Fruit fly (Drosophila melanogaster) whole organism, embryonic: ENCODE results near the gene D12.
A peak's percentile ranks its signal among the peaks of the same experiment; 100 is the strongest.

Source experiments
- B-H2 ChIP-seq: fragments of 200-800 bp; sonication (Bioruptor generic); optimal IDR thresholded peaks from 2 replicates; lab custom pipeline; 2018; ENCODE audit warnings: missing biosample characterization, mild to moderate bottlenecking, missing genetic modification characterization
- CG10565 ChIP-seq: fragments of 200-800 bp; sonication (Bioruptor generic); optimal IDR thresholded peaks from 3 replicates; lab custom pipeline; 2016; ENCODE audit warnings: missing biosample characterization, mild to moderate bottlenecking, missing genetic modification characterization
- CG12104 ChIP-seq: fragments of 200-800 bp; sonication (Bioruptor generic); optimal IDR thresholded peaks from 3 replicates; lab custom pipeline; 2016; ENCODE audit warnings: missing biosample characterization, missing genetic modification characterization
- CG14014 ChIP-seq: fragments of 200-800 bp; sonication (Bioruptor generic); IDR thresholded peaks from 2 replicates; pipeline ENCODE4 v1.3.6; 2022; ENCODE audit warnings: missing biosample characterization, missing genetic modification characterization
- CG15269 ChIP-seq: fragments of 200-800 bp; sonication (Bioruptor generic); optimal IDR thresholded peaks from 2 replicates; lab custom pipeline; 2018; ENCODE audit warnings: missing biosample characterization, mild to moderate bottlenecking, missing genetic modification characterization, moderate library complexity
- CG15601 ChIP-seq: fragments of 200-800 bp; sonication (Bioruptor generic); optimal IDR thresholded peaks from 3 replicates; lab custom pipeline; 2019; ENCODE audit warnings: missing biosample characterization, mild to moderate bottlenecking, missing genetic modification characterization, moderate library complexity
- CG15696 ChIP-seq: fragments of 200-800 bp; sonication (Bioruptor generic); optimal IDR thresholded peaks from 2 replicates; lab custom pipeline; 2019; ENCODE audit warnings: missing biosample characterization, mild to moderate bottlenecking, missing genetic modification characterization, moderate library complexity
- CG1603 ChIP-seq: fragments of 200-800 bp; sonication (Bioruptor generic); optimal IDR thresholded peaks from 2 replicates; lab custom pipeline; 2019; ENCODE audit warnings: missing biosample characterization, mild to moderate bottlenecking, missing genetic modification characterization, moderate library complexity
- CG17328 ChIP-seq: fragments of 200-800 bp; sonication (Bioruptor generic); IDR thresholded peaks from 2 replicates; pipeline ENCODE4 v1.3.6; 2022; ENCODE audit warnings: missing biosample characterization, missing genetic modification characterization
- CG18262 ChIP-seq: fragments of 200-800 bp; optimal IDR thresholded peaks from 3 replicates; lab custom pipeline; 2019; ENCODE audit warnings: missing biosample characterization, mild to moderate bottlenecking, missing genetic modification characterization, moderate library complexity
- CG2129 ChIP-seq: fragments of 200-800 bp; sonication (Bioruptor generic); IDR thresholded peaks from 2 replicates; pipeline ENCODE4 v1.3.6; 2022; ENCODE audit warnings: missing biosample characterization, missing genetic modification characterization; ENCODE audit not compliant: partially characterized antibody
- CG32772 ChIP-seq: fragments of 200-800 bp; sonication (Bioruptor generic); IDR thresholded peaks from 2 replicates; pipeline ENCODE4 v1.3.6; 2022; ENCODE audit warnings: missing biosample characterization, missing genetic modification characterization
- CG34376 ChIP-seq: fragments of 200-800 bp; sonication (Bioruptor generic); optimal IDR thresholded peaks from 2 replicates; lab custom pipeline; 2018; ENCODE audit warnings: missing biosample characterization, mild to moderate bottlenecking, missing genetic modification characterization
- CG42726 ChIP-seq: fragments of 200-800 bp; sonication (Bioruptor generic); IDR thresholded peaks from 2 replicates; pipeline ENCODE4 v1.3.6; 2022; ENCODE audit warnings: missing biosample characterization, missing genetic modification characterization; ENCODE audit not compliant: partially characterized antibody
- CG4360 ChIP-seq: fragments of 200-800 bp; sonication (Bioruptor generic); IDR thresholded peaks from 2 replicates; pipeline ENCODE4 v1.3.6; 2022; ENCODE audit warnings: missing biosample characterization, missing genetic modification characterization
- CG4707 ChIP-seq: fragments of 200-800 bp; sonication (Bioruptor generic); optimal IDR thresholded peaks from 2 replicates; lab custom pipeline; 2018; ENCODE audit warnings: missing biosample characterization, mild to moderate bottlenecking, missing genetic modification characterization, moderate library complexity
- CG5953 ChIP-seq: fragments of 200-800 bp; sonication (Bioruptor generic); IDR thresholded peaks from 2 replicates; pipeline ENCODE4 v1.3.6; 2022; ENCODE audit warnings: missing biosample characterization, missing genetic modification characterization
- CG6272 ChIP-seq: fragments of 200-800 bp; sonication (Bioruptor generic); IDR thresholded peaks from 2 replicates; pipeline ENCODE4 v1.3.6; 2022; ENCODE audit warnings: missing biosample characterization, missing genetic modification characterization
- CG8281 ChIP-seq: fragments of 200-800 bp; sonication (Bioruptor generic); optimal IDR thresholded peaks from 2 replicates; lab custom pipeline; 2018; ENCODE audit warnings: missing biosample characterization, mild to moderate bottlenecking, missing genetic modification characterization, moderate library complexity
- CTCF ChIP-seq: fragments of 200-800 bp; sonication (Bioruptor generic); optimal IDR thresholded peaks from 2 replicates; lab custom pipeline; 2017; ENCODE audit warnings: missing biosample characterization, mild to moderate bottlenecking, missing genetic modification characterization, moderate library complexity
- Deaf1 ChIP-seq: fragments of 200-800 bp; optimal IDR thresholded peaks from 3 replicates; lab custom pipeline; 2019; ENCODE audit warnings: missing biosample characterization, mild to moderate bottlenecking, missing genetic modification characterization, moderate library complexity
- Dip3 ChIP-seq: fragments of 200-800 bp; sonication (Bioruptor generic); optimal IDR thresholded peaks from 3 replicates; lab custom pipeline; 2016; ENCODE audit warnings: missing biosample characterization, missing genetic modification characterization
- Drgx ChIP-seq: fragments of 200-800 bp; sonication (Bioruptor generic); IDR thresholded peaks from 2 replicates; pipeline ENCODE4 v1.3.6; 2022; ENCODE audit warnings: missing biosample characterization, missing genetic modification characterization
- Eip74EF ChIP-seq, 2 experiments: fragments of 200-800 bp in 1 of 2; fragments of >200 bp in 1 of 2; sonication (Bioruptor generic) in 1 of 2; optimal IDR thresholded peaks; 2 replicates each; lab custom pipeline; 2017 to 2019; ENCODE audit warnings: missing biosample characterization in 2 of 2, missing genetic modification characterization in 2 of 2, mild to moderate bottlenecking in 1 of 2, moderate library complexity in 1 of 2
- Gsc ChIP-seq: fragments of 200-800 bp; sonication (Bioruptor generic); IDR thresholded peaks from 2 replicates; pipeline ENCODE4 v1.3.6; 2022; ENCODE audit warnings: missing biosample characterization, missing genetic modification characterization
- HLH54F ChIP-seq: fragments of 200-800 bp; sonication (Bioruptor generic); optimal IDR thresholded peaks from 3 replicates; lab custom pipeline; 2016; ENCODE audit warnings: missing biosample characterization, missing genetic modification characterization
- Hmr ChIP-seq: fragments of 200-800 bp; sonication (Bioruptor generic); optimal IDR thresholded peaks from 3 replicates; lab custom pipeline; 2017; ENCODE audit warnings: mild to moderate bottlenecking, missing biosample characterization, missing genetic modification reagents, missing genetic modification characterization
- Hr78 ChIP-seq, 2 experiments: fragments of 200-800 bp in 1 of 2; fragments of >200 bp in 1 of 2; sonication (Bioruptor generic) in 1 of 2; optimal IDR thresholded peaks; 2 replicates each; lab custom pipeline; 2017 to 2019; ENCODE audit warnings: missing biosample characterization in 2 of 2, missing genetic modification characterization in 2 of 2, mild to moderate bottlenecking in 1 of 2, moderate library complexity in 1 of 2
- Jarid2 ChIP-seq: fragments of 200-800 bp; sonication (Bioruptor generic); optimal IDR thresholded peaks from 3 replicates; lab custom pipeline; 2017; ENCODE audit warnings: mild to moderate bottlenecking, missing biosample characterization, missing genetic modification reagents, missing genetic modification characterization
- MBD-R2 ChIP-seq: fragments of 200-800 bp; sonication (Bioruptor generic); IDR thresholded peaks from 2 replicates; pipeline ENCODE4 v1.3.6; 2022; ENCODE audit warnings: missing biosample characterization, missing genetic modification characterization
- MTF-1 ChIP-seq: fragments of 200-800 bp; sonication (Bioruptor generic); optimal IDR thresholded peaks from 2 replicates; lab custom pipeline; 2018; ENCODE audit warnings: missing biosample characterization, mild to moderate bottlenecking, missing genetic modification characterization, borderline replicate concordance
- Max ChIP-seq: fragments of 200-800 bp; sonication (Bioruptor generic); optimal IDR thresholded peaks from 2 replicates; lab custom pipeline; 2016; ENCODE audit warnings: missing biosample characterization, mild to moderate bottlenecking, missing genetic modification characterization
- Nf-YB ChIP-seq: fragments of 200-800 bp; sonication (Bioruptor generic); optimal IDR thresholded peaks from 3 replicates; lab custom pipeline; 2019; ENCODE audit warnings: missing biosample characterization, mild to moderate bottlenecking, missing genetic modification characterization, moderate library complexity
- Nf-YC ChIP-seq: fragments of 200-800 bp; optimal IDR thresholded peaks from 3 replicates; lab custom pipeline; 2019; ENCODE audit warnings: missing biosample characterization, mild to moderate bottlenecking, missing genetic modification characterization, moderate library complexity
- Optix ChIP-seq: fragments of 200-800 bp; sonication (Bioruptor generic); IDR thresholded peaks from 3 replicates; pipeline ENCODE4 v1.3.6; 2022; ENCODE audit warnings: missing biosample characterization, missing genetic modification characterization
- Ptx1 ChIP-seq: fragments of 200-800 bp; sonication (Bioruptor generic); IDR thresholded peaks from 2 replicates; pipeline ENCODE4 v1.3.6; 2022; ENCODE audit warnings: missing biosample characterization, missing genetic modification characterization
- Rfx ChIP-seq: fragments of 200-800 bp; sonication (Bioruptor generic); IDR thresholded peaks from 2 replicates; pipeline ENCODE4 v1.3.6; 2022; ENCODE audit warnings: missing biosample characterization, missing genetic modification characterization
- Scr ChIP-seq: fragments of 200-800 bp; sonication (Bioruptor generic); IDR thresholded peaks from 2 replicates; pipeline ENCODE4 v1.3.6; 2022; ENCODE audit warnings: missing biosample characterization, missing genetic modification characterization; ENCODE audit not compliant: partially characterized antibody
- Side ChIP-seq: fragments of 200-800 bp; sonication (Bioruptor generic); optimal IDR thresholded peaks from 2 replicates; lab custom pipeline; 2016; ENCODE audit warnings: missing biosample characterization, missing genetic modification characterization
- ash1 ChIP-seq: fragments of 200-800 bp; sonication (Bioruptor generic); optimal IDR thresholded peaks from 2 replicates; lab custom pipeline; 2018; ENCODE audit warnings: missing biosample characterization, mild to moderate bottlenecking, missing genetic modification characterization
- bab2 ChIP-seq: fragments of 200-800 bp; sonication (Bioruptor generic); optimal IDR thresholded peaks from 2 replicates; lab custom pipeline; 2016; ENCODE audit warnings: missing biosample characterization, missing genetic modification characterization
- dmrt11E ChIP-seq: fragments of 200-800 bp; sonication (Bioruptor generic); optimal IDR thresholded peaks from 3 replicates; lab custom pipeline; 2018; ENCODE audit warnings: missing biosample characterization, mild to moderate bottlenecking, missing genetic modification characterization, moderate library complexity
- dysf ChIP-seq: fragments of 200-800 bp; sonication (Bioruptor generic); IDR thresholded peaks from 3 replicates; pipeline ENCODE4 v1.3.6; 2022; ENCODE audit warnings: missing biosample characterization, missing genetic modification characterization
- grau ChIP-seq: fragments of 200-800 bp; optimal IDR thresholded peaks from 3 replicates; lab custom pipeline; 2019; ENCODE audit warnings: missing biosample characterization, mild to moderate bottlenecking, missing genetic modification characterization, moderate library complexity
- ind ChIP-seq: fragments of 200-800 bp; sonication (Bioruptor generic); optimal IDR thresholded peaks from 3 replicates; lab custom pipeline; 2016; ENCODE audit warnings: missing biosample characterization, missing genetic modification characterization
- knrl ChIP-seq: fragments of 200-800 bp; sonication (Bioruptor generic); IDR thresholded peaks from 3 replicates; pipeline ENCODE4 v1.3.6; 2022; ENCODE audit warnings: missing biosample characterization, missing genetic modification characterization; ENCODE audit not compliant: partially characterized antibody
- odd ChIP-seq: fragments of 200-800 bp; sonication (Bioruptor generic); optimal IDR thresholded peaks from 2 replicates; lab custom pipeline; 2017; ENCODE audit warnings: missing biosample characterization, mild to moderate bottlenecking, missing genetic modification characterization
- schlank ChIP-seq: fragments of 200-800 bp; sonication (Bioruptor generic); optimal IDR thresholded peaks from 2 replicates; lab custom pipeline; 2018; ENCODE audit warnings: missing biosample characterization, mild to moderate bottlenecking, missing genetic modification characterization
- sens-2 ChIP-seq: fragments of 200-800 bp; sonication (Bioruptor generic); IDR thresholded peaks from 2 replicates; pipeline ENCODE4 v1.3.6; 2022; ENCODE audit warnings: missing biosample characterization, missing genetic modification characterization
- tio ChIP-seq: fragments of 200-800 bp; sonication (Bioruptor generic); optimal IDR thresholded peaks from 2 replicates; lab custom pipeline; 2017; ENCODE audit warnings: missing biosample characterization, missing genetic modification characterization, inconsistent platforms

D12 gene

DNA sequence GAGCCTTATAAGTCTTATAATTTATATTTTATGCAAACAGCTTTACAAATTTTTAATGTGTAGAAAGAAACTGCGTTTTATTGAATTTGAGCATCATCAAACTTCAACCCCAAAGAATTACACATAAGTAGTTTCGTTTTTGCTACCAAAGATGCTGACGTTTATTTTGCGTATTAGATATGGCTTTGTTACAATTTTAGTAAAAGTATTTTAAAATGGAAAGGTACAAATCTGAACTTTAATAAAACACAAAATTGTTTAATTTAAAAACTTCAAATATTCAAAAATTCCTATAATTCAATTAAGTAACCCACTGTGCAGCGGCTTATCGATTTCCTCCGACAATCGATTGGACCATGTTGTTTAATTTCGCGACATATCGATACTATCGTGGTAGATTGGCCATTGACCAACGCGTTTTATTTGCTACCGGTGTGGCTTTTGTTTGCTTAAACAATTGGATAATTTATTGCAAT lies 27.0 kb upstream of the D12 start, which contains the start of gene prg (continued):
- TF ChIP-seq CG34376 (GFP tag; lab: Kevin White, UChicago) = peak; percentile 61
- no peak for TF ChIP-seq sens-2 (GFP tag; lab: Robert Waterston, UW)
- peak; percentile 48; the same call in 1 of the 2 replicates for TF ChIP-seq CG17328 (GFP tag; lab: Robert Waterston, UW)
- TF ChIP-seq CG8281 (tag; lab: Kevin White, UChicago) = peak; percentile 26
- no peak for TF ChIP-seq MTF-1
- TF ChIP-seq CG5953 = peak; percentile 18; the same call in 1 of the 2 replicates
- no peak for TF ChIP-seq CG10565
- TF ChIP-seq CG18262 (tag; lab: Kevin White, UChicago) = peak; percentile 75
- TF ChIP-seq schlank (tag; lab: Kevin White, UChicago) = no peak
- peak; percentile 68 for TF ChIP-seq CG15269 (tag; lab: Kevin White, UChicago)
- TF ChIP-seq CG42726 (GFP tag; lab: Robert Waterston, UW) = peak; percentile 95
- TF ChIP-seq CG15696 = peak; percentile 43
- peak; percentile 67 for TF ChIP-seq B-H2 (GFP tag; lab: Kevin White, UChicago)
- TF ChIP-seq HLH54F (GFP tag; lab: Kevin White, UChicago) = peak; percentile 67
- peak; percentile 96 for TF ChIP-seq Scr
- peak; percentile 96 for TF ChIP-seq CG4707
- no peak for TF ChIP-seq Jarid2 (GFP tag; lab: Kevin White, UChicago)
- peak; percentile 65 for TF ChIP-seq Side (GFP tag; lab: Kevin White, UChicago)
- TF ChIP-seq CG6272 (GFP tag; lab: Robert Waterston, UW) = no peak
- no peak for TF ChIP-seq CTCF
- peak; percentile 22 for TF ChIP-seq CG15601 (tag; lab: Kevin White, UChicago)
- TF ChIP-seq Optix (GFP tag; lab: Robert Waterston, UW) = no peak
- peak; percentile 77 for TF ChIP-seq Rfx
- TF ChIP-seq knrl = peak; percentile 90
- peak in 1 of 2 experiments; percentile 73 for TF ChIP-seq Eip74EF (GFP tag; optimal IDR thresholded peaks at IDR 0.05; lab: Kevin White, UChicago)
- no peak for TF ChIP-seq CG32772
- TF ChIP-seq CG12104 = peak; percentile 63
- peak; percentile 78 for TF ChIP-seq grau (tag; lab: Kevin White, UChicago)
- peak; percentile 39 for TF ChIP-seq Dip3
- peak; percentile 70 for TF ChIP-seq Nf-YC
- TF ChIP-seq CG4360 = no peak
- TF ChIP-seq Hmr (GFP tag; lab: Kevin White, UChicago) = peak; percentile 66
- peak; percentile 63 for TF ChIP-seq Ptx1 (GFP tag; lab: Robert Waterston, UW)
- TF ChIP-seq CG14014 (GFP tag; lab: Robert Waterston, UW) = peak; percentile 69
- peak; percentile 84 for TF ChIP-seq Max (GFP tag; lab: Kevin White, UChicago)
- no peak for TF ChIP-seq Drgx (GFP tag; lab: Robert Waterston, UW)
- no peak for TF ChIP-seq Gsc (GFP tag; lab: Robert Waterston, UW)
- peak; percentile 38 for TF ChIP-seq Nf-YB (GFP tag; lab: Kevin White, UChicago)
- TF ChIP-seq dmrt11E (tag; lab: Kevin White, UChicago) = peak; percentile 51
- peak; percentile 68 for TF ChIP-seq odd (GFP tag; lab: Kevin White, UChicago)
- no peak for TF ChIP-seq ash1 (GFP tag; lab: Kevin White, UChicago)
- peak; percentile 57 for TF ChIP-seq CG1603
- TF ChIP-seq bab2 (GFP tag; lab: Kevin White, UChicago) = peak; percentile 72
- TF ChIP-seq Hr78 (GFP tag; optimal IDR thresholded peaks at IDR 0.05; lab: Kevin White, UChicago) = peak in 1 of 2 experiments; percentile 34
- peak; percentile 43 for TF ChIP-seq ind
- TF ChIP-seq MBD-R2 = peak; percentile 90
- peak; percentile 88 for TF ChIP-seq CG2129
- TF ChIP-seq dysf (GFP tag; lab: Robert Waterston, UW) = peak; percentile 64; the same call in 2 of the 3 replicates
- peak; percentile 28 for TF ChIP-seq tio (GFP tag; lab: Kevin White, UChicago)
- TF ChIP-seq Deaf1 (tag; lab: Kevin White, UChicago) = peak; percentile 34
